Fruit fly (Drosophila melanogaster) whole organism, embryonic: Measurements from ENCODE around the gene Cad88C.

Experiments
- Abd-B ChIP-seq: fragments of 200-800 bp; sonication (Bioruptor generic); optimal IDR thresholded peaks from 2 replicates; lab custom pipeline; 2018; ENCODE audit warnings: missing biosample characterization, mild to moderate bottlenecking, missing genetic modification characterization, moderate library complexity
- Asciz ChIP-seq: fragments of 200-800 bp; sonication (Bioruptor generic); optimal IDR thresholded peaks from 2 replicates; lab custom pipeline; 2017; ENCODE audit warnings: missing biosample characterization, mild to moderate bottlenecking, missing genetic modification characterization, missing genetic modification reagents
- CG11398 ChIP-seq: fragments of 200-800 bp; sonication (Bioruptor generic); optimal IDR thresholded peaks from 2 replicates; lab custom pipeline; 2016; ENCODE audit warnings: missing biosample characterization, missing genetic modification characterization
- CG11456 ChIP-seq: fragments of 200-800 bp; sonication (Bioruptor generic); IDR thresholded peaks from 3 replicates; pipeline ENCODE4 v1.3.6; 2022; ENCODE audit warnings: missing biosample characterization, missing genetic modification characterization
- CG11504 ChIP-seq: fragments of 200-800 bp; sonication (Bioruptor generic); optimal IDR thresholded peaks from 3 replicates; lab custom pipeline; 2019; ENCODE audit warnings: missing biosample characterization, mild to moderate bottlenecking, missing genetic modification characterization, moderate library complexity
- CG13624 ChIP-seq: fragments of 200-800 bp; sonication (Bioruptor generic); optimal IDR thresholded peaks from 2 replicates; lab custom pipeline; 2016; ENCODE audit warnings: missing biosample characterization, missing genetic modification characterization
- CG1529 ChIP-seq: fragments of 200-800 bp; sonication (Bioruptor generic); optimal IDR thresholded peaks from 3 replicates; lab custom pipeline; 2018; ENCODE audit warnings: missing biosample characterization, missing genetic modification characterization
- CG15601 ChIP-seq: fragments of 200-800 bp; sonication (Bioruptor generic); optimal IDR thresholded peaks from 3 replicates; lab custom pipeline; 2019; ENCODE audit warnings: missing biosample characterization, mild to moderate bottlenecking, missing genetic modification characterization, moderate library complexity
- CG31388 ChIP-seq: fragments of 200-800 bp; sonication (Bioruptor generic); optimal IDR thresholded peaks from 2 replicates; lab custom pipeline; 2016; ENCODE audit warnings: missing biosample characterization, missing genetic modification characterization
- CG5180 ChIP-seq: fragments of 200-800 bp; sonication (Bioruptor generic); optimal IDR thresholded peaks from 3 replicates; lab custom pipeline; 2017; ENCODE audit warnings: missing biosample characterization, missing genetic modification characterization, mild to moderate bottlenecking, moderate library complexity, missing genetic modification reagents
- CG6272 ChIP-seq: fragments of 200-800 bp; sonication (Bioruptor generic); IDR thresholded peaks from 2 replicates; pipeline ENCODE4 v1.3.6; 2022; ENCODE audit warnings: missing biosample characterization, missing genetic modification characterization
- CG6791 ChIP-seq: fragments of 200-800 bp; sonication (Bioruptor generic); IDR thresholded peaks from 3 replicates; pipeline ENCODE4 v1.3.6; 2022; ENCODE audit warnings: missing biosample characterization, missing genetic modification characterization; ENCODE audit not compliant: partially characterized antibody
- CG6813 ChIP-seq: fragments of 200-800 bp; sonication (Bioruptor generic); optimal IDR thresholded peaks from 2 replicates; lab custom pipeline; 2017; ENCODE audit warnings: missing biosample characterization, missing genetic modification characterization, mild to moderate bottlenecking, moderate library complexity, missing genetic modification reagents
- CG7357 ChIP-seq: fragments of 200-800 bp; sonication (Bioruptor generic); IDR thresholded peaks from 3 replicates; pipeline ENCODE4 v1.3.6; 2022; ENCODE audit warnings: missing biosample characterization, missing genetic modification characterization
- CG8290 ChIP-seq, 3 experiments: fragments of 200-800 bp; sonication (Bioruptor generic); optimal IDR thresholded peaks; 2 replicates each; lab custom pipeline; 2016 to 2019; ENCODE audit warnings: missing biosample characterization in 3 of 3, missing genetic modification characterization in 3 of 3, mild to moderate bottlenecking in 2 of 3, moderate library complexity in 1 of 3
- CHES-1-like ChIP-seq: fragments of 200-800 bp; sonication (Bioruptor generic); optimal IDR thresholded peaks from 2 replicates; lab custom pipeline; 2016; ENCODE audit warnings: missing biosample characterization, missing genetic modification characterization
- CTCF ChIP-seq: fragments of 200-800 bp; sonication (Bioruptor generic); optimal IDR thresholded peaks from 2 replicates; lab custom pipeline; 2017; ENCODE audit warnings: missing biosample characterization, mild to moderate bottlenecking, missing genetic modification characterization, moderate library complexity
- Camta ChIP-seq: fragments of 200-800 bp; sonication (Bioruptor generic); optimal IDR thresholded peaks from 2 replicates; lab custom pipeline; 2016; ENCODE audit warnings: missing biosample characterization, missing genetic modification characterization
- Dek ChIP-seq: fragments of 200-800 bp; sonication (Bioruptor generic); optimal IDR thresholded peaks from 3 replicates; lab custom pipeline; 2019; ENCODE audit warnings: missing biosample characterization, mild to moderate bottlenecking, missing genetic modification characterization, moderate library complexity
- Dip3 ChIP-seq: fragments of 200-800 bp; sonication (Bioruptor generic); optimal IDR thresholded peaks from 3 replicates; lab custom pipeline; 2016; ENCODE audit warnings: missing biosample characterization, missing genetic modification characterization
- Fer3 ChIP-seq: fragments of 200-800 bp; sonication (Bioruptor generic); optimal IDR thresholded peaks from 2 replicates; lab custom pipeline; 2018; ENCODE audit warnings: missing biosample characterization, mild to moderate bottlenecking, missing genetic modification characterization, moderate library complexity
- Optix ChIP-seq: fragments of 200-800 bp; sonication (Bioruptor generic); IDR thresholded peaks from 3 replicates; pipeline ENCODE4 v1.3.6; 2022; ENCODE audit warnings: missing biosample characterization, missing genetic modification characterization
- Tbp ChIP-seq: fragments of >200 bp; optimal IDR thresholded peaks from 2 replicates; lab custom pipeline; 2018; ENCODE audit warnings: missing biosample characterization, missing genetic modification characterization
- Vsx1 ChIP-seq: fragments of 200-800 bp; sonication (Bioruptor generic); optimal IDR thresholded peaks from 2 replicates; lab custom pipeline; 2017; ENCODE audit warnings: missing biosample characterization, mild to moderate bottlenecking, missing genetic modification characterization, missing genetic modification reagents
- al ChIP-seq: fragments of 200-800 bp; sonication (Bioruptor generic); IDR thresholded peaks from 2 replicates; pipeline ENCODE4 v1.3.6; 2022; ENCODE audit warnings: missing biosample characterization, missing genetic modification characterization
- bbx ChIP-seq: fragments of 200-800 bp; sonication (Bioruptor generic); IDR thresholded peaks from 2 replicates; pipeline ENCODE4 v1.3.6; 2022; ENCODE audit warnings: missing biosample characterization, missing genetic modification characterization; ENCODE audit not compliant: partially characterized antibody
- bsh ChIP-seq, 2 experiments: fragments of 200-800 bp; sonication (Bioruptor generic); optimal IDR thresholded peaks; 2 replicates each; lab custom pipeline; 2017 to 2018; ENCODE audit warnings: mild to moderate bottlenecking in 2 of 2, missing biosample characterization in 2 of 2, missing genetic modification characterization in 2 of 2, moderate library complexity in 1 of 2
- chinmo ChIP-seq: fragments of 200-800 bp; sonication (Bioruptor generic); IDR thresholded peaks from 4 replicates; pipeline ENCODE4 v1.3.6; 2022; ENCODE audit warnings: missing biosample characterization, missing genetic modification characterization; ENCODE audit not compliant: partially characterized antibody
- cwo ChIP-seq: fragments of 200-800 bp; sonication (Bioruptor generic); optimal IDR thresholded peaks from 3 replicates; lab custom pipeline; 2017; ENCODE audit warnings: missing biosample characterization, missing genetic modification characterization, mild to moderate bottlenecking, moderate library complexity, missing genetic modification reagents
- dati ChIP-seq: fragments of 200-800 bp; sonication (Bioruptor generic); IDR thresholded peaks from 2 replicates; pipeline ENCODE4 v1.3.6; 2022; ENCODE audit warnings: missing biosample characterization, missing genetic modification characterization
- gsb ChIP-seq: fragments of 200-800 bp; sonication (Bioruptor generic); IDR thresholded peaks from 2 replicates; pipeline ENCODE4 v1.3.6; 2022; ENCODE audit warnings: missing biosample characterization, missing genetic modification characterization
- h ChIP-seq: fragments of >200 bp; optimal IDR thresholded peaks from 2 replicates; lab custom pipeline; 2017
- hkb ChIP-seq, 2 experiments: fragments of 200-800 bp in 1 of 2; fragments of >200 bp in 1 of 2; sonication (Bioruptor generic) in 1 of 2; IDR thresholded peaks in 1 of 2; optimal IDR thresholded peaks in 1 of 2; 2 replicates each; pipeline versions ENCODE4 v1.3.6 to Lab custom; 2017 to 2022; ENCODE audit warnings: missing biosample characterization in 1 of 2, missing genetic modification characterization in 1 of 2
- insv ChIP-seq, 2 experiments: fragments of 200-800 bp; sonication (Bioruptor generic); optimal IDR thresholded peaks; 3 replicates each; lab custom pipeline; 2016 to 2018; ENCODE audit warnings: missing biosample characterization in 2 of 2, missing genetic modification characterization in 2 of 2
- nau ChIP-seq: fragments of 200-800 bp; sonication (Bioruptor generic); optimal IDR thresholded peaks from 3 replicates; lab custom pipeline; 2017; ENCODE audit warnings: missing biosample characterization, mild to moderate bottlenecking, missing genetic modification characterization, missing genetic modification reagents
- pan ChIP-seq, 4 experiments: fragments of >200 bp in 3 of 4; fragments of 200-800 bp in 1 of 4; sonication (Bioruptor generic) in 1 of 4; optimal IDR thresholded peaks in 3 of 4; IDR thresholded peaks in 1 of 4; 2 replicates each; pipeline versions ENCODE4 v1.3.6 to Lab custom; 2017 to 2022; ENCODE audit warnings: missing biosample characterization in 2 of 4, missing genetic modification characterization in 2 of 4, mixed read lengths in 1 of 4
- salm ChIP-seq: fragments of 200-800 bp; sonication (Bioruptor generic); optimal IDR thresholded peaks from 2 replicates; lab custom pipeline; 2018; ENCODE audit warnings: missing biosample characterization, mild to moderate bottlenecking, missing genetic modification characterization
- sima ChIP-seq: fragments of 200-800 bp; sonication (Bioruptor generic); optimal IDR thresholded peaks from 2 replicates; lab custom pipeline; 2016; ENCODE audit warnings: missing biosample characterization, missing genetic modification characterization
- slou ChIP-seq: fragments of 200-800 bp; sonication (Bioruptor generic); optimal IDR thresholded peaks from 3 replicates; lab custom pipeline; 2016; ENCODE audit warnings: missing biosample characterization, missing genetic modification characterization
- so ChIP-seq: fragments of 200-800 bp; sonication (Bioruptor generic); IDR thresholded peaks from 3 replicates; pipeline ENCODE4 v1.3.6; 2022; ENCODE audit warnings: missing biosample characterization, missing genetic modification characterization
- tna ChIP-seq: fragments of 200-800 bp; sonication (Bioruptor generic); IDR thresholded peaks from 2 replicates; pipeline ENCODE4 v1.3.6; 2022; ENCODE audit warnings: missing biosample characterization, missing genetic modification characterization; ENCODE audit not compliant: partially characterized antibody
- tup ChIP-seq: fragments of 200-800 bp; sonication (Bioruptor generic); optimal IDR thresholded peaks from 2 replicates; lab custom pipeline; 2016; ENCODE audit warnings: missing biosample characterization, mild to moderate bottlenecking, missing genetic modification characterization, moderate library complexity
- unpg ChIP-seq: fragments of 200-800 bp; sonication (Bioruptor generic); optimal IDR thresholded peaks from 3 replicates; lab custom pipeline; 2018; ENCODE audit warnings: missing biosample characterization, mild to moderate bottlenecking, missing genetic modification characterization, moderate library complexity
- wdn ChIP-seq: fragments of 200-800 bp; sonication (Bioruptor generic); IDR thresholded peaks from 2 replicates; pipeline ENCODE4 v1.3.6; 2022; ENCODE audit warnings: missing biosample characterization, missing genetic modification characterization
- zf30C ChIP-seq: fragments of 200-800 bp; sonication (Bioruptor generic); optimal IDR thresholded peaks from 3 replicates; lab custom pipeline; 2018; ENCODE audit warnings: missing biosample characterization, mild to moderate bottlenecking, missing genetic modification characterization
- zfh1 ChIP-seq: fragments of 200-800 bp; sonication (Bioruptor generic); IDR thresholded peaks from 3 replicates; pipeline ENCODE4 v1.3.6; 2022; ENCODE audit warnings: missing biosample characterization, missing genetic modification characterization

Cad88C gene

dm6 chr3R:14654976-14655896, 25.0 kb downstream of the Cad88C start (continued):
- TF ChIP-seq unpg (GFP tag; lab: Kevin White, UChicago) (peak; percentile 96), Tbp (GFP tag; lab: Kevin White, UChicago) (no peak), CG5180 (GFP tag; lab: Kevin White, UChicago) (peak; percentile 85), chinmo (peak; percentile 82; the same call in 3 of the 4 replicates), pan (optimal IDR thresholded peaks at IDR 0.05; lab: Kevin White, UChicago) (no peak), pan (GFP tag; optimal IDR thresholded peaks at IDR 0.05 in 1 of 2, IDR thresholded peaks at IDR 0.05 in 1 of 2) (peak in 1 of 2 experiments; percentile 93), Optix (peak; percentile 91), hkb (optimal IDR thresholded peaks at IDR 0.05; lab: Kevin White, UChicago) (peak; percentile 1), hkb (GFP tag; IDR thresholded peaks at IDR 0.05; lab: Robert Waterston, UW) (peak; percentile 93), Dek (tag; lab: Kevin White, UChicago) (peak; percentile 91), cwo (GFP tag; lab: Kevin White, UChicago) (peak; percentile 92), CG11398 (GFP tag; lab: Kevin White, UChicago) (peak; percentile 89), insv (GFP tag; optimal IDR thresholded peaks at IDR 0.05; lab: Kevin White, UChicago) (no peak), h (lab: Kevin White, UChicago) (no peak), salm (tag; lab: Kevin White, UChicago) (peak; percentile 87), wdn (GFP tag; lab: Robert Waterston, UW) (peak; percentile 91), Fer3 (tag; lab: Kevin White, UChicago) (peak; percentile 94), dati (GFP tag; lab: Robert Waterston, UW) (peak; percentile 56; the same call in 1 of the 2 replicates), bsh (GFP tag; optimal IDR thresholded peaks at IDR 0.05; lab: Kevin White, UChicago) (peak; percentile 74 to 95), slou (GFP tag; lab: Kevin White, UChicago) (peak; percentile 49), CG8290 (GFP tag; optimal IDR thresholded peaks at IDR 0.05; lab: Kevin White, UChicago) (peak; percentile 87), CG8290 (tag; optimal IDR thresholded peaks at IDR 0.05; lab: Kevin White, UChicago) (peak; percentile 74 to 97), tna (GFP tag; lab: Robert Waterston, UW) (no peak), Camta (GFP tag; lab: Kevin White, UChicago) (peak; percentile 92), CG11456 (GFP tag; lab: Robert Waterston, UW) (peak; percentile 91), Asciz (GFP tag; lab: Kevin White, UChicago) (peak; percentile 86), CG15601 (tag; lab: Kevin White, UChicago) (peak; percentile 90), nau (GFP tag; lab: Kevin White, UChicago) (peak; percentile 92), bbx (GFP tag; lab: Robert Waterston, UW) (peak; percentile 58; the same call in 1 of the 2 replicates), CG11504 (tag; lab: Kevin White, UChicago) (peak; percentile 93), sima (GFP tag; lab: Kevin White, UChicago) (peak; percentile 79), gsb (GFP tag; lab: Robert Waterston, UW) (peak; percentile 87), Abd-B (GFP tag; lab: Kevin White, UChicago) (peak; percentile 90), CG6791 (GFP tag; lab: Robert Waterston, UW) (peak; percentile 39; the same call in 1 of the 3 replicates), CG31388 (peak; percentile 53), CG6272 (GFP tag; lab: Robert Waterston, UW) (peak; percentile 75), Vsx1 (GFP tag; lab: Kevin White, UChicago) (peak; percentile 86), CHES-1-like (peak; percentile 90), CG6813 (GFP tag; lab: Kevin White, UChicago) (peak; percentile 95), CG1529 (GFP tag; lab: Kevin White, UChicago) (peak; percentile 93), al (peak; percentile 86), CTCF (GFP tag; lab: Kevin White, UChicago) (peak; percentile 69), zfh1 (GFP tag; lab: Robert Waterston, UW) (peak; percentile 94), tup (GFP tag; lab: Kevin White, UChicago) (peak; percentile 89), CG7357 (GFP tag; lab: Robert Waterston, UW) (peak; percentile 62; the same call in 2 of the 3 replicates), so (GFP tag; lab: Robert Waterston, UW) (peak; percentile 94), zf30C (GFP tag; lab: Kevin White, UChicago) (peak; percentile 26), Dip3 (peak; percentile 91), CG13624 (peak; percentile 93)
